Fruit fly (Drosophila melanogaster) whole organism, embryonic: Measurements from ENCODE around the gene Ubqn.

ENCODE experiments used
- B-H2 ChIP-seq: fragments of 200-800 bp; sonication (Bioruptor generic); optimal IDR thresholded peaks from 2 replicates; lab custom pipeline; 2018; ENCODE audit warnings: missing biosample characterization, mild to moderate bottlenecking, missing genetic modification characterization
- Bgb ChIP-seq: fragments of 200-800 bp; sonication (Bioruptor generic); IDR thresholded peaks from 2 replicates; pipeline ENCODE4 v1.3.6; 2022; ENCODE audit warnings: missing biosample characterization, missing genetic modification characterization; ENCODE audit not compliant: partially characterized antibody
- Blimp-1 ChIP-seq: fragments of 200-800 bp; sonication (Bioruptor generic); optimal IDR thresholded peaks from 3 replicates; lab custom pipeline; 2018; ENCODE audit warnings: missing biosample characterization, missing genetic modification characterization, mild to moderate bottlenecking, moderate library complexity, missing genetic modification reagents
- CG10431 ChIP-seq: fragments of 200-800 bp; sonication (Bioruptor generic); optimal IDR thresholded peaks from 3 replicates; lab custom pipeline; 2018; ENCODE audit warnings: missing biosample characterization, mild to moderate bottlenecking, missing genetic modification characterization
- CG11398 ChIP-seq: fragments of 200-800 bp; sonication (Bioruptor generic); optimal IDR thresholded peaks from 2 replicates; lab custom pipeline; 2016; ENCODE audit warnings: missing biosample characterization, missing genetic modification characterization
- CG11504 ChIP-seq: fragments of 200-800 bp; sonication (Bioruptor generic); optimal IDR thresholded peaks from 3 replicates; lab custom pipeline; 2019; ENCODE audit warnings: missing biosample characterization, mild to moderate bottlenecking, missing genetic modification characterization, moderate library complexity
- CG12744 ChIP-seq: fragments of 200-800 bp; sonication (Bioruptor generic); optimal IDR thresholded peaks from 2 replicates; lab custom pipeline; 2016; ENCODE audit warnings: missing biosample characterization, missing genetic modification characterization
- CG12769 ChIP-seq: fragments of 200-800 bp; sonication (Bioruptor generic); optimal IDR thresholded peaks from 2 replicates; lab custom pipeline; 2019; ENCODE audit warnings: missing biosample characterization, mild to moderate bottlenecking, missing genetic modification characterization, moderate library complexity
- CG13123 ChIP-seq: fragments of 200-800 bp; sonication (Bioruptor generic); optimal IDR thresholded peaks from 2 replicates; lab custom pipeline; 2016; ENCODE audit warnings: missing biosample characterization, missing genetic modification characterization
- CG13624 ChIP-seq: fragments of 200-800 bp; sonication (Bioruptor generic); optimal IDR thresholded peaks from 2 replicates; lab custom pipeline; 2016; ENCODE audit warnings: missing biosample characterization, missing genetic modification characterization
- CG16815 ChIP-seq: fragments of 200-800 bp; sonication (Bioruptor generic); optimal IDR thresholded peaks from 3 replicates; lab custom pipeline; 2017; ENCODE audit warnings: missing biosample characterization, mild to moderate bottlenecking, missing genetic modification characterization
- CG17359 ChIP-seq: fragments of 200-800 bp; sonication (Bioruptor generic); optimal IDR thresholded peaks from 3 replicates; lab custom pipeline; 2018; ENCODE audit warnings: missing biosample characterization, mild to moderate bottlenecking, missing genetic modification characterization, moderate library complexity
- CG17568 ChIP-seq: fragments of 200-800 bp; sonication (Bioruptor generic); optimal IDR thresholded peaks from 2 replicates; lab custom pipeline; 2018; ENCODE audit warnings: missing biosample characterization, mild to moderate bottlenecking, missing genetic modification characterization, moderate library complexity
- CG1792 ChIP-seq: fragments of 200-800 bp; sonication (Bioruptor generic); optimal IDR thresholded peaks from 2 replicates; lab custom pipeline; 2016; ENCODE audit warnings: missing biosample characterization, missing genetic modification characterization
- CG18764 ChIP-seq: fragments of 200-800 bp; sonication (Bioruptor generic); optimal IDR thresholded peaks from 3 replicates; lab custom pipeline; 2016; ENCODE audit warnings: missing biosample characterization, missing genetic modification characterization
- CG34224 ChIP-seq: fragments of 200-800 bp; sonication (Bioruptor generic); IDR thresholded peaks from 3 replicates; pipeline ENCODE4 v1.3.6; 2022; ENCODE audit warnings: missing biosample characterization, missing genetic modification characterization; ENCODE audit not compliant: partially characterized antibody
- CG34422 ChIP-seq: fragments of 200-800 bp; sonication (Bioruptor generic); IDR thresholded peaks from 3 replicates; pipeline ENCODE4 v1.3.6; 2022; ENCODE audit warnings: missing biosample characterization, missing genetic modification characterization
- CG6689 ChIP-seq: fragments of 200-800 bp; sonication (Bioruptor generic); IDR thresholded peaks from 2 replicates; pipeline ENCODE4 v1.3.6; 2022; ENCODE audit warnings: missing biosample characterization, missing genetic modification characterization
- CG7271 ChIP-seq: fragments of 200-800 bp; sonication (Bioruptor generic); optimal IDR thresholded peaks from 2 replicates; lab custom pipeline; 2018; ENCODE audit warnings: missing biosample characterization, mild to moderate bottlenecking, missing genetic modification characterization, moderate library complexity
- CG8290 ChIP-seq, 3 experiments: fragments of 200-800 bp; sonication (Bioruptor generic); optimal IDR thresholded peaks; 2 replicates each; lab custom pipeline; 2016 to 2019; ENCODE audit warnings: missing biosample characterization in 3 of 3, missing genetic modification characterization in 3 of 3, mild to moderate bottlenecking in 2 of 3, moderate library complexity in 1 of 3
- CG8359 ChIP-seq: fragments of 200-800 bp; sonication (Bioruptor generic); optimal IDR thresholded peaks from 2 replicates; lab custom pipeline; 2017; ENCODE audit warnings: missing biosample characterization, mild to moderate bottlenecking, missing genetic modification characterization, borderline replicate concordance
- Chrac-16 ChIP-seq: fragments of 200-800 bp; sonication (Bioruptor generic); optimal IDR thresholded peaks from 3 replicates; lab custom pipeline; 2016; ENCODE audit warnings: missing biosample characterization, missing genetic modification characterization
- CoRest ChIP-seq: fragments of 200-800 bp; sonication (Bioruptor generic); optimal IDR thresholded peaks from 3 replicates; lab custom pipeline; 2018; ENCODE audit warnings: missing biosample characterization, mild to moderate bottlenecking, missing genetic modification characterization, moderate library complexity
- Eip74EF ChIP-seq, 2 experiments: fragments of 200-800 bp in 1 of 2; fragments of >200 bp in 1 of 2; sonication (Bioruptor generic) in 1 of 2; optimal IDR thresholded peaks; 2 replicates each; lab custom pipeline; 2017 to 2019; ENCODE audit warnings: missing biosample characterization in 2 of 2, missing genetic modification characterization in 2 of 2, mild to moderate bottlenecking in 1 of 2, moderate library complexity in 1 of 2
- Hr39 ChIP-seq: fragments of >200 bp; optimal IDR thresholded peaks from 2 replicates; lab custom pipeline; 2017
- Lhr ChIP-seq: fragments of 200-800 bp; sonication (Bioruptor generic); optimal IDR thresholded peaks from 3 replicates; lab custom pipeline; 2017; ENCODE audit warnings: mild to moderate bottlenecking, missing biosample characterization, missing genetic modification reagents, missing genetic modification characterization
- NFAT ChIP-seq: fragments of 200-800 bp; sonication (Bioruptor generic); IDR thresholded peaks from 2 replicates; pipeline ENCODE4 v1.3.6; 2022; ENCODE audit warnings: missing biosample characterization, missing genetic modification characterization
- Nf-YA ChIP-seq: fragments of 200-800 bp; sonication (Bioruptor generic); IDR thresholded peaks from 2 replicates; pipeline ENCODE4 v1.3.6; 2022; ENCODE audit warnings: missing biosample characterization, missing genetic modification characterization
- Oli ChIP-seq: fragments of 200-800 bp; sonication (Bioruptor generic); optimal IDR thresholded peaks from 2 replicates; lab custom pipeline; 2018; ENCODE audit warnings: missing biosample characterization, mild to moderate bottlenecking, missing genetic modification characterization, moderate library complexity
- Spps ChIP-seq: fragments of 200-800 bp; sonication (Bioruptor generic); optimal IDR thresholded peaks from 2 replicates; lab custom pipeline; 2018; ENCODE audit warnings: missing biosample characterization, mild to moderate bottlenecking, missing genetic modification characterization
- Ssrp ChIP-seq: fragments of 200-800 bp; sonication (Bioruptor generic); optimal IDR thresholded peaks from 2 replicates; lab custom pipeline; 2018; ENCODE audit warnings: missing biosample characterization, mild to moderate bottlenecking, missing genetic modification characterization, moderate library complexity
- ato ChIP-seq: fragments of 200-800 bp; sonication (Bioruptor generic); IDR thresholded peaks from 2 replicates; pipeline ENCODE4 v1.3.6; 2022; ENCODE audit warnings: missing biosample characterization, missing genetic modification characterization; ENCODE audit not compliant: partially characterized antibody
- bsh ChIP-seq, 2 experiments: fragments of 200-800 bp; sonication (Bioruptor generic); optimal IDR thresholded peaks; 2 replicates each; lab custom pipeline; 2017 to 2018; ENCODE audit warnings: mild to moderate bottlenecking in 2 of 2, missing biosample characterization in 2 of 2, missing genetic modification characterization in 2 of 2, moderate library complexity in 1 of 2
- chif ChIP-seq, 2 experiments: fragments of 200-800 bp; sonication (Bioruptor generic); optimal IDR thresholded peaks; 3 replicates each; lab custom pipeline; 2016; ENCODE audit warnings: missing biosample characterization in 2 of 2, missing genetic modification characterization in 2 of 2
- dmrt99B ChIP-seq: fragments of 200-800 bp; sonication (Bioruptor generic); optimal IDR thresholded peaks from 2 replicates; lab custom pipeline; 2018; ENCODE audit warnings: missing biosample characterization, mild to moderate bottlenecking, missing genetic modification characterization, moderate library complexity
- fd96Cb ChIP-seq: fragments of 200-800 bp; sonication (Bioruptor generic); optimal IDR thresholded peaks from 2 replicates; lab custom pipeline; 2018; ENCODE audit warnings: missing biosample characterization, mild to moderate bottlenecking, missing genetic modification characterization, moderate library complexity
- fu2 ChIP-seq: fragments of 200-800 bp; sonication (Bioruptor generic); optimal IDR thresholded peaks from 2 replicates; lab custom pipeline; 2016; ENCODE audit warnings: missing biosample characterization, missing genetic modification characterization
- gcm ChIP-seq: fragments of 200-800 bp; sonication (Bioruptor generic); optimal IDR thresholded peaks from 2 replicates; lab custom pipeline; 2019; ENCODE audit warnings: missing biosample characterization, mild to moderate bottlenecking, missing genetic modification characterization, moderate library complexity
- ind ChIP-seq: fragments of 200-800 bp; sonication (Bioruptor generic); optimal IDR thresholded peaks from 3 replicates; lab custom pipeline; 2016; ENCODE audit warnings: missing biosample characterization, missing genetic modification characterization
- klu ChIP-seq: fragments of 200-800 bp; sonication (Bioruptor generic); IDR thresholded peaks from 2 replicates; pipeline ENCODE4 v1.3.6; 2022; ENCODE audit warnings: missing biosample characterization, missing genetic modification characterization
- maf-S ChIP-seq: fragments of 200-800 bp; sonication (Bioruptor generic); optimal IDR thresholded peaks from 2 replicates; lab custom pipeline; 2016; ENCODE audit warnings: missing biosample characterization, missing genetic modification characterization
- oc ChIP-seq: fragments of 200-800 bp; sonication (Bioruptor generic); optimal IDR thresholded peaks from 2 replicates; lab custom pipeline; 2018; ENCODE audit warnings: missing biosample characterization, mild to moderate bottlenecking, missing genetic modification characterization, moderate library complexity
- sd ChIP-seq: fragments of 200-800 bp; sonication (Bioruptor generic); optimal IDR thresholded peaks from 3 replicates; lab custom pipeline; 2018; ENCODE audit warnings: missing biosample characterization, mild to moderate bottlenecking, missing genetic modification characterization, moderate library complexity
- sna ChIP-seq: fragments of 200-800 bp; sonication (Bioruptor generic); IDR thresholded peaks from 2 replicates; pipeline ENCODE4 v1.3.6; 2022; ENCODE audit warnings: missing biosample characterization, missing genetic modification characterization; ENCODE audit not compliant: partially characterized antibody
- sug ChIP-seq: fragments of 200-800 bp; optimal IDR thresholded peaks from 2 replicates; lab custom pipeline; 2019; ENCODE audit warnings: missing biosample characterization, mild to moderate bottlenecking, missing genetic modification characterization, moderate library complexity
- toy ChIP-seq: fragments of 200-800 bp; sonication (Bioruptor generic); IDR thresholded peaks from 2 replicates; pipeline ENCODE4 v1.3.6; 2022; ENCODE audit warnings: missing biosample characterization, missing genetic modification characterization
- tup ChIP-seq: fragments of 200-800 bp; sonication (Bioruptor generic); optimal IDR thresholded peaks from 2 replicates; lab custom pipeline; 2016; ENCODE audit warnings: missing biosample characterization, mild to moderate bottlenecking, missing genetic modification characterization, moderate library complexity
- wdn ChIP-seq: fragments of 200-800 bp; sonication (Bioruptor generic); IDR thresholded peaks from 2 replicates; pipeline ENCODE4 v1.3.6; 2022; ENCODE audit warnings: missing biosample characterization, missing genetic modification characterization
- z ChIP-seq: fragments of 200-800 bp; sonication (Bioruptor generic); IDR thresholded peaks from 3 replicates; pipeline ENCODE4 v1.3.6; 2022; ENCODE audit warnings: missing biosample characterization, missing genetic modification characterization

The Ubqn gene

dm6 chrX:19645873-19646541, 37.6 kb upstream of the Ubqn start, which contains the start of gene Arp10 (continued):
- TF ChIP-seq Nf-YA (GFP tag; lab: Robert Waterston, UW), result no peak
- no peak for TF ChIP-seq CG11398
- peak; percentile 41; the same call in 1 of the 2 replicates for TF ChIP-seq ato (GFP tag; lab: Robert Waterston, UW)
- TF ChIP-seq tup (GFP tag; lab: Kevin White, UChicago), result no peak
- TF ChIP-seq klu (GFP tag; lab: Robert Waterston, UW), result no peak
- no peak for TF ChIP-seq chif (GFP tag; optimal IDR thresholded peaks at IDR 0.05; lab: Kevin White, UChicago)
- no peak for TF ChIP-seq CG12769 (tag; lab: Kevin White, UChicago)
- no peak for TF ChIP-seq CG1792 (GFP tag; lab: Kevin White, UChicago)
- no peak for TF ChIP-seq CG17359
- no peak for TF ChIP-seq maf-S
- no peak for TF ChIP-seq CG11504
- TF ChIP-seq sna, result no peak
- TF ChIP-seq toy (GFP tag; lab: Robert Waterston, UW), result no peak
- TF ChIP-seq Bgb, result peak; percentile 43; the same call in 1 of the 2 replicates
- TF ChIP-seq oc (tag; lab: Kevin White, UChicago), result no peak
- no peak for TF ChIP-seq CG7271 (tag; lab: Kevin White, UChicago)
- TF ChIP-seq dmrt99B (tag; lab: Kevin White, UChicago), result no peak
- TF ChIP-seq Oli (tag; lab: Kevin White, UChicago), result no peak
- TF ChIP-seq CG17568 (GFP tag; lab: Kevin White, UChicago), result no peak
- no peak for TF ChIP-seq Hr39
- TF ChIP-seq Lhr, result no peak
- no peak for TF ChIP-seq CG12744
- TF ChIP-seq Eip74EF (GFP tag; optimal IDR thresholded peaks at IDR 0.05; lab: Kevin White, UChicago), result no peak
- TF ChIP-seq Ssrp, result no peak
- no peak for TF ChIP-seq fd96Cb (tag; lab: Kevin White, UChicago)
- TF ChIP-seq CG18764 (GFP tag; lab: Kevin White, UChicago), result peak; percentile 15
- no peak for TF ChIP-seq gcm (GFP tag; lab: Kevin White, UChicago)
- peak; percentile 26 for TF ChIP-seq CoRest (tag; lab: Kevin White, UChicago)
- no peak for TF ChIP-seq sd
- TF ChIP-seq CG6689 (GFP tag; lab: Robert Waterston, UW), result no peak; the same call in 1 of the 2 replicates
- no peak for TF ChIP-seq CG34422 (GFP tag; lab: Robert Waterston, UW)
- TF ChIP-seq fu2 (GFP tag; lab: Kevin White, UChicago), result no peak
- no peak for TF ChIP-seq CG13624 (GFP tag; lab: Kevin White, UChicago)
- no peak for TF ChIP-seq CG16815 (GFP tag; lab: Kevin White, UChicago)
- TF ChIP-seq z (GFP tag; lab: Robert Waterston, UW), result no peak
- no peak for TF ChIP-seq CG34224
- TF ChIP-seq wdn (GFP tag; lab: Robert Waterston, UW), result no peak
- peak; percentile 0 for TF ChIP-seq ind
- TF ChIP-seq Blimp-1 (GFP tag; lab: Kevin White, UChicago), result no peak
- TF ChIP-seq Chrac-16 (GFP tag; lab: Kevin White, UChicago), result no peak
- peak; percentile 26 for TF ChIP-seq sug (tag; lab: Kevin White, UChicago)
- TF ChIP-seq NFAT (GFP tag; lab: Robert Waterston, UW), result no peak
- no peak for TF ChIP-seq Spps (tag; lab: Kevin White, UChicago)
- no peak for TF ChIP-seq CG8359
- TF ChIP-seq CG10431 (GFP tag; lab: Kevin White, UChicago), result no peak
- TF ChIP-seq CG8290 (GFP tag; optimal IDR thresholded peaks at IDR 0.05; lab: Kevin White, UChicago), result peak; percentile 42
- TF ChIP-seq CG8290 (tag; optimal IDR thresholded peaks at IDR 0.05; lab: Kevin White, UChicago), result no peak
- peak in 1 of 2 experiments; percentile 2 for TF ChIP-seq bsh (GFP tag; optimal IDR thresholded peaks at IDR 0.05; lab: Kevin White, UChicago)
- no peak for TF ChIP-seq B-H2
- no peak for TF ChIP-seq CG13123 (GFP tag; lab: Kevin White, UChicago)
